Worm (Caenorhabditis elegans) whole organism, midembryonic: ENCODE data around the gene F36G9.15.

Experiments used
- T22C8.4 ChIP-seq: fragments of 200-800 bp; sonication (Bioruptor generic); IDR thresholded peaks from 2 replicates; pipeline ENCODE4 v1.3.6; 2022; ENCODE audit warnings: missing genetic modification characterization, missing compliant biosample characterization
- cog-1 ChIP-seq: sonication (generic microtip); optimal IDR thresholded peaks from 2 replicates; lab custom pipeline; 2016; ENCODE audit warnings: missing genetic modification characterization, missing compliant biosample characterization
- flt-1 ChIP-seq: fragments of 200-800 bp; sonication (Bioruptor generic); IDR thresholded peaks from 2 replicates; pipeline ENCODE4 v1.3.6; 2022; ENCODE audit warnings: missing genetic modification characterization, missing compliant biosample characterization
- klf-2 ChIP-seq: fragments of 200-800 bp; sonication (Bioruptor generic); conservative IDR thresholded peaks from 2 replicates; pipeline ENCODE4 v1.3.6; 2022; ENCODE audit warnings: missing genetic modification reagents, missing genetic modification characterization, missing compliant biosample characterization
- med-1 ChIP-seq: sonication (generic microtip); optimal IDR thresholded peaks from 2 replicates; lab custom pipeline; 2017; ENCODE audit warnings: missing genetic modification characterization, mild to moderate bottlenecking, missing compliant biosample characterization, antibody characterized with exemption, missing genetic modification reagents; ENCODE audit not compliant: insufficient read depth
- ref-1 ChIP-seq: fragments of 200-800 bp; sonication (Bioruptor generic); conservative IDR thresholded peaks from 2 replicates; pipeline ENCODE4 v1.3.6; 2022; ENCODE audit warnings: missing genetic modification reagents, missing genetic modification characterization, missing compliant biosample characterization
- tab-1 ChIP-seq: fragments of 200-800 bp; sonication (Bioruptor generic); IDR thresholded peaks from 2 replicates; pipeline ENCODE4 v1.3.6; 2022; ENCODE audit warnings: missing genetic modification characterization, missing compliant biosample characterization
- ztf-23 ChIP-seq: fragments of 200-800 bp; sonication (Bioruptor generic); IDR thresholded peaks from 2 replicates; pipeline ENCODE4 v1.3.6; 2022; ENCODE audit warnings: missing genetic modification reagents, missing genetic modification characterization, missing compliant biosample characterization
- ztf-29 ChIP-seq: fragments of 200-800 bp; sonication (Bioruptor generic); IDR thresholded peaks from 2 replicates; pipeline ENCODE4 v1.3.6; 2022; ENCODE audit warnings: missing genetic modification reagents, missing genetic modification characterization, missing compliant biosample characterization

Gene F36G9.15

DNA sequence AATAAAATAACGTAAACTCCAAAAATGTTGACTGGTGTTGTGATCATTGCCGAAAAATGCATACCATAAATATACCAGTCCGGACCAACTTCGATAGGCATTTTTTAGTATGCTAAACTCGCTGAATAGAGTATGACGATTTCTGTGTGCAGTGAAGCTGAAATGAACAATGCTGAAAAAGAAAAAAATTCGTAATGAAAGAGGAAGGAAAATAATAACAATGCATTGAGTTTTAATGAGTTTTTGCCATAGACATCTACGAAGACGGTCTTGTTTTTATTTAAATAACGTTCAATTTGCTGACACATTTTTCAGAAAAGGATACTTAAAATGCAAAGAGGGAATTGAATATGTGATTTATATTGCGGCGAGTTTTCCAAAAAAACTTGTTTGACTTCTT, 20.4 kb downstream of the F36G9.15 start, which contains the start of gene sri-1:
TSS of gene sri-1 (minus strand) at position 101 of the 400 bp plus-strand sequence.
- no peak for TF ChIP-seq T22C8.4 (GFP tag; lab: Robert Waterston, UW)
- no peak for TF ChIP-seq flt-1
- TF ChIP-seq ztf-29 (GFP tag; lab: Robert Waterston, UW), result no peak
- TF ChIP-seq ref-1, result no peak
- no peak for TF ChIP-seq ztf-23
- no peak for TF ChIP-seq med-1 (GFP tag; lab: Kevin White, UChicago)
- no peak for TF ChIP-seq cog-1 (tag; lab: Kevin White, UChicago)
- no peak for TF ChIP-seq klf-2 (GFP tag; lab: Robert Waterston, UW)

DNA sequence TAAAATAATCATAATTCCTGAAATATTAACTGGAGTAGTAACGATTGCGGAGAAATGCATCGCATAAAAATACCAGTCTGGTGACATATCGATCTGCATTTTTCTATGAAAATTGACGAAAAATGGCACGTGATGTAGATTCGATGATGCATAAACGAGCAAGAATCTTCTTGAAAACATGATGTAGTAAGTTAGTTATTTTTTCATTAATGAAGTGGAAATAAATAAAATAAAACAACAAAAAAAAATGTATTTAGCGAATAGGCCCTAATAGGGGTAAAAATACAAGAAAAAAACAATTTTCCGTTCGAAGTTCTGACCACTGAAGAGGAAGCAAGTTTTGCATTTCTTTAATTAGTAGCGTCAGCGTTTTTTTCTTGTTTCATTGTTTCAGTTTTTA, 22.9 kb downstream of the F36G9.15 start, which contains the start of gene sri-2:
TSS of gene sri-2 (minus strand) at position 101 of the 400 bp plus-strand sequence.
- TF ChIP-seq tab-1 (no peak), cog-1 (tag; lab: Kevin White, UChicago) (no peak), flt-1 (no peak), med-1 (GFP tag; lab: Kevin White, UChicago) (no peak), ref-1 (no peak), T22C8.4 (GFP tag; lab: Robert Waterston, UW) (no peak), ztf-29 (GFP tag; lab: Robert Waterston, UW) (no peak), ztf-23 (no peak), klf-2 (GFP tag; lab: Robert Waterston, UW) (no peak)

DNA sequence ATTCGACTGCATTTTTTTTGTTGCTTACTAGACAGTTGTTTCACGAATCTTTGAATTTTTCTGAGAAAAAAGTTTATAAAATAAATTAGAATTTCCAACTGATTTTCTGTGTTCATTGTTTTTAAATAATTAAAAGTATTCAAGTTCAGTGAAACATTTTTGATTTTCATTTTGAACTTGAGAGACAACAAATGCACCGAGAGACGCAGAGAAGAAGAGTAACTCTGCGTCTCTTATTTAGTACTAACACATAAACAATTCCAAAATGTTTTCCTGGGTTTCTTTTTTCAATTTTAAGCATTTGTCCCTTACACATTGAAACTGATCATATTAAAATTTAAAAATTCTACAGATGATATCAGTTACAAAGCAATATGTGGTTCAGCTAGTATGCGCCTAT, 28.5 kb downstream of the F36G9.15 start:
- no peak for TF ChIP-seq med-1 (GFP tag; lab: Kevin White, UChicago)
- no peak for TF ChIP-seq cog-1 (tag; lab: Kevin White, UChicago)
- no peak for TF ChIP-seq ztf-23

DNA sequence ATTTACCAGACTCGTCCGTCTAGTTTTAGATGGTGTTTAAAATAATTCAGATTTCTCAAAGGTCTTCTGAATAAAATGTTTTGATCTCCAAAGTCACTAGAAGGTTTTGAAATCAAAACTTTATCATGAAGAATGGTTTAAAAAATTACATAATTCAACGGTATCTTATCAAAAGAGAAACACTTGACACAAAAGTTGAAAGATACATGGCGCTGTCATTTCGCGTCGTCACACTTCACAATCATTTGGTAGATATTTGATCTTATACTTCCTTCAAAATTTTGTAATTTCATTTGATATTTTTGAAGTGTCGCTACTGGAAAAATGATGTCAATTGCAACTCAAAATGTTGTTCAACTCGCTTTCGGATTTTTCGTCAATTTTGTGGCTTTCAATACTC, 30.9 kb downstream of the F36G9.15 start, which contains the start of gene F36G9.3:
TSS of gene F36G9.3 (plus strand) at position 301 of the 400 bp plus-strand sequence.
- no peak for TF ChIP-seq klf-2 (GFP tag; lab: Robert Waterston, UW)
- no peak for TF ChIP-seq tab-1
- TF ChIP-seq ref-1, result no peak
- TF ChIP-seq ztf-23, result no peak
- TF ChIP-seq cog-1 (tag; lab: Kevin White, UChicago), result no peak
- TF ChIP-seq ztf-29 (GFP tag; lab: Robert Waterston, UW), result no peak
- no peak for TF ChIP-seq flt-1
- no peak for TF ChIP-seq med-1 (GFP tag; lab: Kevin White, UChicago)
- TF ChIP-seq T22C8.4 (GFP tag; lab: Robert Waterston, UW), result no peak

DNA sequence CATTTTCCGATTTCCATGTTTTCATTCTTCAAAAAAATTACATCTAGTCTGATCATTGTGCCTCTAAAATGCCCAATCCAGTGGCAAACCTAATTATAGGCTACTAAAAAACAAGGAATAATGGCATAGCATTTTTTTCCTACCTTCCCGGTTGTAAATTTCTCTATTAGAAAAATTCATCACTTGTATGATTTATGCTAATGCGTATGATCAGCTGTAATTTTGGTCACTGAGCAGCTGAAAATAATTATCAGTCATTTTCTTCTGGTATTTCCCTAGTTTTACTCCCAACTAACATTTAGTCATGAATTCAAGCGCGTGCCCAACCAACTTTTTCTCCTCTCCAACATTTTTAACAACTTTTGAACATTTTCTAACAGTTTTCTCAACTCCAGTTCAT, 32.5 kb downstream of the F36G9.15 start, which contains the start of gene srh-186:
TSS of gene srh-186 (plus strand) at position 301 of the 400 bp plus-strand sequence.
- TF ChIP-seq ztf-23 (no peak), tab-1 (no peak), ztf-29 (GFP tag; lab: Robert Waterston, UW) (no peak), cog-1 (tag; lab: Kevin White, UChicago) (no peak), ref-1 (no peak), med-1 (GFP tag; lab: Kevin White, UChicago) (no peak), klf-2 (GFP tag; lab: Robert Waterston, UW) (no peak), T22C8.4 (GFP tag; lab: Robert Waterston, UW) (no peak), flt-1 (no peak)

DNA sequence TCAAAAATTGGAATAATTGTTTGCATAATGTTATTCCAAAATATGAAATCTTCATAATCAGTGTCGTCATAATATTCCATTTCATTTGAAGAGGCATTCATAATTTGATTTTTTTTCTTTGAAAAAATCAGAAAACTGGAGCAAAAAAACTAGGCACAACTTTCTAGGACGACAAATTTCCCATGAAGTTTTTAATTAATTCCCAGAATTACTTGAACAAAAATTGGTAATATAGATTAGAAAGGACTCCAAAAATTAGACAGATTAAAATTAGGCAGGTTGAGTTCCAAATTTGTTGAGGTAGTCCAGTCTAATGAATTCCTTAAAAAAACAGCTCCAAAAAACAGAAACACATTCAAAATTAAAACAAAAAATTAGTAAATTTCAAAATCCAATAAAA, 33.0 kb downstream of the F36G9.15 start, which contains the start of gene srw-57:
TSS of gene srw-57 (minus strand) at position 101 of the 400 bp plus-strand sequence.
- no peak for TF ChIP-seq flt-1
- TF ChIP-seq klf-2 (GFP tag; lab: Robert Waterston, UW), result no peak
- TF ChIP-seq ref-1, result no peak
- no peak for TF ChIP-seq ztf-29 (GFP tag; lab: Robert Waterston, UW)
- no peak for TF ChIP-seq cog-1 (tag; lab: Kevin White, UChicago)

DNA sequence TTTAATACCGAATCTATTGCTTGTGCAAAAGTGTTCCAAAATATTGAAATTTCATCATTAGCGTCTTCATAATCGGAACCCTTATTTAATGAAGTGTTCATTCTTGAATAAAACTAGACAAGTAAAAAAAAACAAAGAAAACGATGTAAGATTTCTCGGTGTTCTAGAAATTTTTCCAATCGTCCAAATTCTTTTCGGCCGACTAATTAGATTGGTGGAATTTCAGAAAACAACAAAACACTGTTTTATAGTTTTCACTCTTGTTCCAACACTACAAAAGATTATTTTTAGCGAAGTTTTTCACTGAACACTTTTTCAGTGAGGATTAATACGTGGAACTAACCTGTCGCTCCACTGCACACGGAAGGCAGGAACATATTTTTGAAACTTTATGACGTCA, 35.2 kb downstream of the F36G9.15 start, which contains the start of gene srw-56:
TSS of gene srw-56 (minus strand) at position 101 of the 400 bp plus-strand sequence.
- TF ChIP-seq cog-1 (tag; lab: Kevin White, UChicago) (no peak), ztf-23 (no peak)

DNA sequence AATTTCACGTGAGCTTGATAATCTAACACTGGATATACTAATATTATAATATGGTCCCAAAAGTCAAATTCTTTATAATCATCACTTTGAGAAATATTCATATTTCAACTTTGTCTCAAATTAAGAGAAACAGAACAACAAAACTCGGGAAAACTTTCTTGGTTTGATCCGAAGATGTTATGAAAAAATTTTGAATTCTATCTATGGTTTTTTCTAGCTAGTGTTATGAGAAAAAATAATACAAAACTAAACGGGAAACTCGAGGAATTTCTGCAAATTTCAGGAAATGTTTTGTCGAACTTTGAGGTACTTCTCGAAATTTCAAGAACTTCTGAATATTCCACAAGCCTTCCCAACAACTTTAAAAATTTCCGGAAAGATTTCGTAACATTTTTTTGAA, 37.1 kb downstream of the F36G9.15 start, which contains the start of gene srw-59:
TSS of gene srw-59 (minus strand) at position 101 of the 400 bp plus-strand sequence.
- TF ChIP-seq ztf-23 (no peak), ref-1 (no peak), cog-1 (tag; lab: Kevin White, UChicago) (no peak), tab-1 (no peak), T22C8.4 (GFP tag; lab: Robert Waterston, UW) (no peak), ztf-29 (GFP tag; lab: Robert Waterston, UW) (no peak), med-1 (GFP tag; lab: Kevin White, UChicago) (no peak), flt-1 (no peak), klf-2 (GFP tag; lab: Robert Waterston, UW) (no peak)

DNA sequence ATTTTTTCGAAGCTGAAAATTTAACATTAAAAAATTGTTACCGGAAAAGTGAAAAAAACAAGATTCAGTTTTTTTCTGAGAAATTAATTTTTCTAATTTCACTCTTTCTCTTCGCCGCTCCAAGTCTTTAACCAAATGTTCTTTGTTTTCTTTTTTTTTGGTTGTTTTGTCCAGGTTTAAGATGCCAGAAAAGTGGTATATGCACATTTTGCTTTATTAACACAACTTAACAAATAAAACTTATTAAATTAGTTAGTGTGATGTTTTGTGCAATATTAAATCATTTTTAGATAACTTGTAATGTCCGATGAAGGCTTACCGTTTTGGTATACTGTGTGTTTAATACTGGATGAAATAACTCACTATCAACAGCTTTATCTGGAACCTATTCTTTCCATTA, 44.8 kb downstream of the F36G9.15 start, which contains the start of gene srw-53:
TSS of gene srw-53 (plus strand) at position 301 of the 400 bp plus-strand sequence.
- TF ChIP-seq T22C8.4 (GFP tag; lab: Robert Waterston, UW) (no peak), ref-1 (no peak), med-1 (GFP tag; lab: Kevin White, UChicago) (no peak), ztf-29 (GFP tag; lab: Robert Waterston, UW) (no peak), flt-1 (no peak), ztf-23 (no peak), tab-1 (no peak), cog-1 (tag; lab: Kevin White, UChicago) (no peak), klf-2 (GFP tag; lab: Robert Waterston, UW) (no peak)

DNA sequence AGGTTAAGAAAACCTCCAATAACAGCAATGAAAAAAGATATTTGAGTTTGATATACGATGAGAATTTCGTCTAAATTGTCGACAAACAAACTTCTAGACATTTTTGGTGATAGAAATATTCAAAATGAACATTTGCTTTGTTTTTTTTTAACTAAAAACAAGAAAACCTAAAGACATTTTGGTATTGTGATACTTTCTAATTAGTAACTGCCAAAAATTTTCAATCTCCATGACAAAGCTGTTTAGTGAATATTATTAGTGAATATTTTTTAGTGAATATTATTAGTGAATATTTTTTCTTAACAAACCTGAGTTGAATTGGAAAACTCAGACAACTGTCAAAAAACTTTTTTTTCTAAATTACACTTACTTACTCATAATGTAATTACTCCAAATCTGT, 47.7 kb downstream of the F36G9.15 start, which contains the start of gene srw-55:
TSS of gene srw-55 (minus strand) at position 101 of the 400 bp plus-strand sequence.
- TF ChIP-seq flt-1, result no peak
- no peak for TF ChIP-seq ztf-29 (GFP tag; lab: Robert Waterston, UW)
- TF ChIP-seq ztf-23, result no peak
- TF ChIP-seq cog-1 (tag; lab: Kevin White, UChicago), result no peak
- TF ChIP-seq T22C8.4 (GFP tag; lab: Robert Waterston, UW), result no peak
- no peak for TF ChIP-seq ref-1
